Worm (Caenorhabditis elegans) whole organism, L4 larva: ENCODE results near the gene C08F8.6.
A peak's percentile ranks its signal among the peaks of the same experiment; 100 is the strongest.

Experiments
- F44E2.7 ChIP-seq: fragments of 200-800 bp; sonication (Bioruptor generic); IDR thresholded peaks from 2 replicates; pipeline ENCODE4 v2.1.2; 2022; ENCODE audit warnings: missing genetic modification characterization, missing compliant biosample characterization
- F49E8.2 ChIP-seq: sonication (generic microtip); optimal IDR thresholded peaks from 2 replicates; lab custom pipeline; 2016; ENCODE audit warnings: missing compliant biosample characterization, mild to moderate bottlenecking, missing genetic modification characterization, borderline replicate concordance
- R02D3.7 ChIP-seq: fragments of 150-350 bp; sonication (generic microtip); optimal IDR thresholded peaks from 3 replicates; lab custom pipeline; 2014; ENCODE audit warnings: missing biosample characterization, missing genetic modification characterization
- ZK546.5 ChIP-seq, 2 experiments: sonication (generic microtip); optimal IDR thresholded peaks; 2 replicates each; lab custom pipeline; 2017; ENCODE audit warnings: missing biosample characterization in 2 of 2, missing genetic modification characterization in 2 of 2
- aha-1 ChIP-seq: fragments of 150-350 bp; peaks from one replicate; lab custom pipeline; 2014; ENCODE audit warnings: missing biosample characterization, missing genetic modification characterization
- aly-2 ChIP-seq: sonication (generic microtip); optimal IDR thresholded peaks from 2 replicates; lab custom pipeline; 2018; ENCODE audit warnings: missing biosample characterization, missing genetic modification characterization
- ama-1 ChIP-seq: fragments of 150-350 bp; optimal IDR thresholded peaks from 2 replicates; lab custom pipeline; 2014; ENCODE audit warnings: inconsistent platforms, mixed read lengths
- ceh-32 ChIP-seq: sonication (generic microtip); optimal IDR thresholded peaks from 2 replicates; lab custom pipeline; 2016; ENCODE audit warnings: mild to moderate bottlenecking, missing genetic modification characterization, missing compliant biosample characterization; ENCODE audit not compliant: poor library complexity
- ces-1 ChIP-seq: fragments of 150-350 bp; sonication (generic microtip); optimal IDR thresholded peaks from 4 replicates; lab custom pipeline; 2014; ENCODE audit warnings: missing biosample characterization, missing genetic modification reagents, missing genetic modification characterization
- cey-2 ChIP-seq: sonication (generic microtip); optimal IDR thresholded peaks from 3 replicates; lab custom pipeline; 2017; ENCODE audit warnings: missing genetic modification characterization, mild to moderate bottlenecking, missing compliant biosample characterization, antibody characterized with exemption, borderline replicate concordance; ENCODE audit not compliant: insufficient read depth
- daf-12 ChIP-seq: fragments of 150-350 bp; optimal IDR thresholded peaks from 2 replicates; lab custom pipeline; 2014; ENCODE audit warnings: missing biosample characterization, missing genetic modification reagents, missing genetic modification characterization
- daf-8 ChIP-seq: fragments of 200-800 bp; sonication (Bioruptor generic); IDR thresholded peaks from 2 replicates; pipeline ENCODE4 v1.3.6; 2022; ENCODE audit warnings: missing genetic modification characterization, missing compliant biosample characterization
- dmd-6 ChIP-seq: fragments of 200-800 bp; sonication (Bioruptor generic); IDR thresholded peaks from 2 replicates; pipeline ENCODE4 v1.3.6; 2022; ENCODE audit warnings: missing genetic modification reagents, missing genetic modification characterization, missing compliant biosample characterization
- dmd-9 ChIP-seq: fragments of 200-800 bp; sonication (Bioruptor generic); IDR thresholded peaks from 2 replicates; pipeline ENCODE4 v1.3.6; 2022; ENCODE audit warnings: missing genetic modification reagents, missing genetic modification characterization, missing compliant biosample characterization
- dpl-1 ChIP-seq: fragments of 150-350 bp; optimal IDR thresholded peaks from 2 replicates; lab custom pipeline; 2014; ENCODE audit warnings: missing biosample characterization, missing genetic modification reagents, missing genetic modification characterization
- duxl-1 ChIP-seq: sonication (generic microtip); optimal IDR thresholded peaks from 2 replicates; lab custom pipeline; 2016; ENCODE audit warnings: mild to moderate bottlenecking, missing genetic modification characterization, moderate library complexity, missing compliant biosample characterization; ENCODE audit not compliant: poor library complexity
- egl-43 ChIP-seq: fragments of 200-800 bp; sonication (Bioruptor generic); IDR thresholded peaks from 2 replicates; pipeline ENCODE4 v1.3.6; 2022; ENCODE audit warnings: missing genetic modification reagents, missing genetic modification characterization, missing compliant biosample characterization
- fkh-10 ChIP-seq: fragments of 150-350 bp; optimal IDR thresholded peaks from 2 replicates; lab custom pipeline; 2014; ENCODE audit warnings: missing biosample characterization, missing genetic modification reagents, missing genetic modification characterization
- gei-8 ChIP-seq: fragments of 200-800 bp; sonication (Bioruptor generic); optimal IDR thresholded peaks from 2 replicates; lab custom pipeline; 2018; ENCODE audit warnings: mild to moderate bottlenecking, missing genetic modification characterization, missing compliant biosample characterization
- hlh-11 ChIP-seq: fragments of 200-800 bp; sonication (Bioruptor generic); optimal IDR thresholded peaks from 2 replicates; lab custom pipeline; 2018; ENCODE audit warnings: mild to moderate bottlenecking, missing genetic modification characterization, missing compliant biosample characterization
- hmg-1.1 ChIP-seq: fragments of 200-800 bp; sonication (Bioruptor generic); IDR thresholded peaks from 2 replicates; pipeline ENCODE4 v1.3.6; 2022; ENCODE audit warnings: missing genetic modification reagents, missing genetic modification characterization, missing compliant biosample characterization
- jun-1 ChIP-seq: fragments of 150-350 bp; optimal IDR thresholded peaks from 2 replicates; lab custom pipeline; 2014; ENCODE audit warnings: missing biosample characterization, missing genetic modification reagents, missing genetic modification characterization
- lim-7 ChIP-seq: fragments of 200-800 bp; sonication (Bioruptor generic); IDR thresholded peaks from 2 replicates; pipeline ENCODE4 v1.3.6; 2022; ENCODE audit warnings: missing genetic modification characterization, missing compliant biosample characterization
- lin-1 ChIP-seq: fragments of 200-800 bp; sonication (Bioruptor generic); IDR thresholded peaks from 2 replicates; pipeline ENCODE4 v1.3.6; 2022; ENCODE audit warnings: missing genetic modification reagents, missing genetic modification characterization, missing compliant biosample characterization
- lin-29 ChIP-seq: fragments of 200-800 bp; sonication (Bioruptor generic); IDR thresholded peaks from 2 replicates; pipeline ENCODE4 v1.3.6; 2022; ENCODE audit warnings: missing genetic modification reagents, missing genetic modification characterization, missing compliant biosample characterization
- lin-39 ChIP-seq: fragments of 150-350 bp; optimal IDR thresholded peaks from 2 replicates; lab custom pipeline; 2014; ENCODE audit warnings: missing biosample characterization, missing genetic modification reagents, missing genetic modification characterization
- madf-5 ChIP-seq, 2 experiments: fragments of 200-800 bp; sonication (Bioruptor generic); IDR thresholded peaks; 2 replicates each; pipeline ENCODE4 v1.3.6; 2022; ENCODE audit warnings: missing compliant biosample characterization in 2 of 2, missing genetic modification characterization in 2 of 2
- mep-1 ChIP-seq: fragments of 150-350 bp; sonication (generic microtip); optimal IDR thresholded peaks from 3 replicates; lab custom pipeline; 2014; ENCODE audit warnings: missing biosample characterization, missing genetic modification characterization
- mes-2 ChIP-seq: sonication (generic microtip); optimal IDR thresholded peaks from 2 replicates; lab custom pipeline; 2016; ENCODE audit warnings: missing genotype, mild to moderate bottlenecking, missing genetic modification characterization, missing compliant biosample characterization; ENCODE audit not compliant: poor library complexity, severe bottlenecking
- mxl-2 ChIP-seq: fragments of 200-800 bp; sonication (Bioruptor generic); conservative IDR thresholded peaks from 2 replicates; pipeline ENCODE4 v1.3.6; 2022; ENCODE audit warnings: missing genetic modification reagents, missing genetic modification characterization, missing compliant biosample characterization
- nhr-10 ChIP-seq: fragments of 150-350 bp; optimal IDR thresholded peaks from 2 replicates; lab custom pipeline; 2014; ENCODE audit warnings: missing biosample characterization, missing genetic modification characterization
- nhr-11 ChIP-seq: fragments of 150-350 bp; optimal IDR thresholded peaks from 2 replicates; lab custom pipeline; 2014; ENCODE audit warnings: missing biosample characterization, missing genetic modification characterization
- nhr-28 ChIP-seq: fragments of 150-350 bp; optimal IDR thresholded peaks from 2 replicates; lab custom pipeline; 2014; ENCODE audit warnings: missing biosample characterization, missing genetic modification characterization
- nhr-42 ChIP-seq: fragments of 200-800 bp; sonication (Bioruptor generic); IDR thresholded peaks from 2 replicates; pipeline ENCODE4 v1.3.6; 2022; ENCODE audit warnings: missing genetic modification characterization, missing compliant biosample characterization
- nhr-76 ChIP-seq: fragments of 150-350 bp; optimal IDR thresholded peaks from 2 replicates; lab custom pipeline; 2014; ENCODE audit warnings: missing biosample characterization, missing genetic modification characterization
- pqm-1 ChIP-seq: sonication (generic microtip); optimal IDR thresholded peaks from 2 replicates; lab custom pipeline; 2017; ENCODE audit warnings: missing biosample characterization, missing genetic modification characterization
- rbr-2 ChIP-seq: sonication (generic microtip); optimal IDR thresholded peaks from 2 replicates; lab custom pipeline; 2016; ENCODE audit warnings: missing genotype, missing genetic modification characterization, missing compliant biosample characterization
- saeg-2 ChIP-seq: fragments of 200-800 bp; sonication (Bioruptor generic); IDR thresholded peaks from 2 replicates; pipeline ENCODE4 v1.3.6; 2022; ENCODE audit warnings: missing genetic modification reagents, missing genetic modification characterization, missing compliant biosample characterization
- sdz-12 ChIP-seq: fragments of 200-800 bp; sonication (Bioruptor generic); optimal IDR thresholded peaks from 2 replicates; lab custom pipeline; 2018; ENCODE audit warnings: mild to moderate bottlenecking, missing genetic modification characterization, missing compliant biosample characterization
- skn-1 ChIP-seq: fragments of 150-350 bp; optimal IDR thresholded peaks from 2 replicates; lab custom pipeline; 2014; ENCODE audit warnings: missing biosample characterization, missing genetic modification characterization
- spr-1 ChIP-seq: sonication (generic microtip); optimal IDR thresholded peaks from 2 replicates; lab custom pipeline; 2016; ENCODE audit warnings: mild to moderate bottlenecking, missing genetic modification characterization, missing compliant biosample characterization
- spr-3 ChIP-seq: fragments of 200-800 bp; sonication (Bioruptor generic); optimal IDR thresholded peaks from 2 replicates; lab custom pipeline; 2018; ENCODE audit warnings: mild to moderate bottlenecking, missing genetic modification characterization, missing compliant biosample characterization
- tag-97 ChIP-seq: fragments of 200-800 bp; sonication (Bioruptor generic); IDR thresholded peaks from 2 replicates; pipeline ENCODE4 v1.3.6; 2022; ENCODE audit warnings: missing genetic modification characterization, missing compliant biosample characterization
- tra-1 ChIP-seq: fragments of 200-800 bp; sonication (Bioruptor generic); IDR thresholded peaks from 2 replicates; pipeline ENCODE4 v1.3.6; 2022; ENCODE audit warnings: missing genetic modification reagents, missing genetic modification characterization, missing compliant biosample characterization
- unc-130 ChIP-seq: sonication (generic microtip); optimal IDR thresholded peaks from 2 replicates; lab custom pipeline; 2016; ENCODE audit warnings: missing genetic modification reagents, missing genetic modification characterization, missing compliant biosample characterization
- unc-39 ChIP-seq: sonication (generic microtip); optimal IDR thresholded peaks from 2 replicates; lab custom pipeline; 2017; ENCODE audit warnings: missing biosample characterization, missing genetic modification characterization
- zag-1 ChIP-seq: fragments of 150-350 bp; optimal IDR thresholded peaks from 2 replicates; lab custom pipeline; 2014; ENCODE audit warnings: missing biosample characterization, missing genetic modification characterization
- zfp-3 ChIP-seq: fragments of 200-800 bp; sonication (Bioruptor generic); conservative IDR thresholded peaks from 2 replicates; pipeline ENCODE4 v1.3.6; 2022; ENCODE audit warnings: missing genetic modification reagents, missing genetic modification characterization, missing compliant biosample characterization
- zip-2 ChIP-seq: fragments of 150-350 bp; optimal IDR thresholded peaks from 2 replicates; lab custom pipeline; 2014; ENCODE audit warnings: missing biosample characterization, missing genetic modification characterization

The C08F8.6 gene

ce11 chrIV:11164831-11165230 is at the start of gene C08F8.6:
TSS of gene C08F8.6 (minus strand) at chrIV:11164931.
- TF ChIP-seq unc-39 (tag; lab: Kevin White, UChicago) (no peak), zip-2 (tag; lab: Kevin White, UChicago) (no peak), unc-130 (GFP tag; lab: Kevin White, UChicago) (no peak), lin-39 (no peak), zag-1 (tag; lab: Kevin White, UChicago) (no peak), R02D3.7 (no peak), lim-7 (no peak), nhr-11 (tag; lab: Kevin White, UChicago) (no peak), daf-8 (GFP tag; lab: Robert Waterston, UW) (no peak), fkh-10 (GFP tag; lab: Kevin White, UChicago) (no peak), nhr-10 (tag; lab: Kevin White, UChicago) (no peak), lin-29 (GFP tag; lab: Robert Waterston, UW) (no peak), hlh-11 (no peak), gei-8 (GFP tag; lab: Kevin White, UChicago) (no peak), tag-97 (GFP tag; lab: Robert Waterston, UW) (no peak), lin-1 (GFP tag; lab: Robert Waterston, UW) (no peak), ces-1 (GFP tag; lab: Kevin White, UChicago) (no peak), hmg-1.1 (GFP tag; lab: Robert Waterston, UW) (no peak)
- TF ChIP-seq, all 104 proteins: peak for 0

ce11 chrIV:11212978-11213377 is 48.2 kb upstream of the C08F8.6 start:
- TF ChIP-seq dpl-1, result no peak
- peak; percentile 90 for TF ChIP-seq aha-1 (tag; lab: Kevin White, UChicago)

- TF ChIP-seq aly-2, result no peak
- no peak for TF ChIP-seq mep-1 (tag; lab: Kevin White, UChicago)
- TF ChIP-seq R02D3.7, result no peak
- TF ChIP-seq spr-3, result no peak
- no peak for TF ChIP-seq zag-1 (tag; lab: Kevin White, UChicago)
- TF ChIP-seq dmd-6, result peak; percentile 57
- no peak for TF ChIP-seq rbr-2 (tag; lab: Kevin White, UChicago)
- TF ChIP-seq madf-5 (GFP tag; IDR thresholded peaks at IDR 0.05; lab: Robert Waterston, UW), result no peak
- 0 out of 2 replicates have a peak, but pooled peaks have one; percentile 30 for TF ChIP-seq tra-1 (GFP tag; lab: Robert Waterston, UW)
- TF ChIP-seq ZK546.5 (tag; optimal IDR thresholded peaks at IDR 0.05; lab: Kevin White, UChicago), result no peak
- TF ChIP-seq zfp-3 (GFP tag; lab: Robert Waterston, UW), result no peak
- TF ChIP-seq daf-12 (tag; lab: Kevin White, UChicago), result no peak
- TF ChIP-seq lin-29 (GFP tag; lab: Robert Waterston, UW), result no peak
- TF ChIP-seq sdz-12 (GFP tag; lab: Kevin White, UChicago), result no peak
- TF ChIP-seq egl-43, result no peak
- TF ChIP-seq lin-1 (GFP tag; lab: Robert Waterston, UW), result 0 out of 2 replicates have a peak, but pooled peaks have one; percentile 8
- no peak for TF ChIP-seq jun-1 (tag; lab: Kevin White, UChicago)
- peak; percentile 48 for TF ChIP-seq cey-2 (tag; lab: Kevin White, UChicago)
- no peak for TF ChIP-seq nhr-76 (tag; lab: Kevin White, UChicago)
- no peak for TF ChIP-seq ceh-32 (tag; lab: Kevin White, UChicago)
- TF ChIP-seq nhr-42 (GFP tag; lab: Robert Waterston, UW), result no peak
- no peak for TF ChIP-seq mes-2
- TF ChIP-seq F49E8.2 (tag; lab: Kevin White, UChicago), result no peak
- TF ChIP-seq duxl-1, result no peak
- TF ChIP-seq ama-1 (lab: Kevin White, UChicago), result no peak
- TF ChIP-seq spr-1, result no peak
- TF ChIP-seq hmg-1.1 (GFP tag; lab: Robert Waterston, UW), result no peak
- TF ChIP-seq pqm-1 (tag; lab: Kevin White, UChicago), result peak; percentile 95
- peak; percentile 87 for TF ChIP-seq nhr-28 (tag; lab: Kevin White, UChicago)
- TF ChIP-seq dpl-1, result no peak
- no peak for TF ChIP-seq lim-7
- TF ChIP-seq dmd-9, result no peak
- no peak for TF ChIP-seq skn-1 (tag; lab: Kevin White, UChicago)
- TF ChIP-seq saeg-2, result no peak
- TF ChIP-seq F44E2.7 (GFP tag; lab: Robert Waterston, UW), result no peak
- TF ChIP-seq mxl-2 (GFP tag; lab: Robert Waterston, UW), result no peak
Measured at ce11 chrIV:11211547-11211946, 46.8 kb upstream of the C08F8.6 start.
